Worm (Caenorhabditis elegans) whole organism, L4/young adult: ENCODE results near the gene F19B2.5.

Source experiments
- W03F9.2 ChIP-seq: fragments of 150-350 bp; optimal IDR thresholded peaks from 2 replicates; lab custom pipeline; 2014; ENCODE audit warnings: missing biosample characterization, missing genetic modification characterization
- dao-5 ChIP-seq: sonication (generic microtip); optimal IDR thresholded peaks from 2 replicates; lab custom pipeline; 2016; ENCODE audit warnings: missing genotype, missing genetic modification characterization, moderate library complexity, missing compliant biosample characterization
- him-1 ChIP-seq: sonication (generic microtip); optimal IDR thresholded peaks from 2 replicates; lab custom pipeline; 2016; ENCODE audit warnings: missing genotype, missing genetic modification reagents, missing genetic modification characterization, missing compliant biosample characterization

DNA sequence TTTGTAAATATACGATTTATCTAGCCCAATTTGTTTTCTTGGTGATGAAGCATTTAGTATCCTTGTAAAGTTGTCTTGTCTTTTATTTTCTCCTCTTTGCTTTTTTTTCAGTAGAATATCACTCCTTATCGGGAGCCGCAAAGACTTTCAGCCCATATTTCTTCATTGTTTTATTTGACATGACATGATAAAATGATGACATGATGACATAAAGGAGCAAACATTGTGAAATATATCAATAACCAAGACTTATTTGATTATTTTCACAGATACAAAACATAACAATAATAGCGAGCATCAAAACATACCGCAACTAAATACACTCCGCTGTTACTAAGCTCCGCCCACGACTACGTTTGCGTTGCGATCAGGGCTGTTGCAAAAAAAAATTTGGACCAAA is 1.8 kb upstream of the F19B2.5 start:
- TF ChIP-seq W03F9.2 (tag; lab: Kevin White, UChicago) (no peak), him-1 (tag; lab: Kevin White, UChicago) (no peak), dao-5 (tag; lab: Kevin White, UChicago) (no peak)
